Fruit fly (Drosophila melanogaster) whole organism, embryonic: ENCODE data around the gene Cpr78Cb.

Source experiments
- lmd ChIP-seq: fragments of 200-800 bp; sonication (Bioruptor generic); IDR thresholded peaks from 2 replicates; pipeline ENCODE4 v1.3.6; 2022; ENCODE audit warnings: missing biosample characterization, missing genetic modification characterization
- psq ChIP-seq: fragments of 200-800 bp; sonication (Bioruptor generic); optimal IDR thresholded peaks from 2 replicates; lab custom pipeline; 2017; ENCODE audit warnings: missing biosample characterization, missing genetic modification characterization
- sens ChIP-seq: fragments of 200-800 bp; sonication (Bioruptor generic); peaks from one replicate; lab custom pipeline; 2016; ENCODE audit warnings: missing biosample characterization, missing genetic modification characterization
- wor ChIP-seq: fragments of 200-800 bp; sonication (Bioruptor generic); IDR thresholded peaks from 2 replicates; pipeline ENCODE4 v1.3.6; 2022; ENCODE audit warnings: missing biosample characterization, missing genetic modification characterization

dm6 chr3L:21304400-21304799 lies 10.1 kb downstream of the Cpr78Cb start, which contains the start of the genes CG11309 and CG7632:
- TF ChIP-seq psq (GFP tag; lab: Kevin White, UChicago) = peak; percentile 93
- TF ChIP-seq sens (GFP tag; lab: Kevin White, UChicago) = peak; percentile 100
- TF ChIP-seq wor (GFP tag; lab: Robert Waterston, UW) = peak; percentile 93
- TF ChIP-seq lmd (GFP tag; lab: Robert Waterston, UW) = peak; percentile 96
